Worm (Caenorhabditis elegans): ENCODE data around the gene C09B8.4.

The C09B8.4 gene

DNA sequence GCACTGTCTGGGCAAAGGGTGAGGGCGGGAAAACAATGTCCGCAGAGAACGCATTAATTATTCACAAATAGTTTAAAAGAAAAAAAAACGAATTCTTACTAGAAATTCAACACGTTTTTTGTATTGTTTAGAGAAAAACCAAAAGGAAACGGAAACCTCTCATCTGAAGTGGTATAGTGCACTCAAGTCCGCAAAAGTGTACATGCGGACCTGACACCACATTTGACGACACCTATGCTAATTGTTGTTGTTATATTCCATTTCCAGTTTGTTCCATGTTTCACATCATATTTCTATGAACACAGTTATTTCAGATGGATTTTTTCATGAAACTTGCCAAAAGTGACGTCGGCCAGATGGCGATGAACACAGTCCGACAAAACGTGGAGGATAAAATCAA, 33.0 kb upstream of the C09B8.4 start, which contains the start of gene C45B2.6 (continued):
- TF ChIP-seq mab-9 (GFP tag; IDR thresholded peaks at IDR 0.05), result no peak
- TF ChIP-seq nhr-20 (tag; optimal IDR thresholded peaks at IDR 0.05), result peak; percentile 23
- peak in 2 of 3 experiments; percentile 3 to 23 for TF ChIP-seq dpl-1 (GFP tag; optimal IDR thresholded peaks at IDR 0.05)
- TF ChIP-seq F16B12.6 (tag; optimal IDR thresholded peaks at IDR 0.05), result peak; percentile 85
- TF ChIP-seq nhr-84 (tag; optimal IDR thresholded peaks at IDR 0.05), result no peak
- TF ChIP-seq nhr-71 (tag; optimal IDR thresholded peaks at IDR 0.05), result peak; percentile 28
- TF ChIP-seq unc-130 (tag; optimal IDR thresholded peaks at IDR 0.05), result peak; percentile 2
- no peak for TF ChIP-seq unc-98 (GFP tag; IDR thresholded peaks at IDR 0.05)
- TF ChIP-seq C04F5.9 (tag; optimal IDR thresholded peaks at IDR 0.05), result no peak
- TF ChIP-seq ztf-4 (tag; optimal IDR thresholded peaks at IDR 0.05), result no peak
- TF ChIP-seq sptf-1 (tag; optimal IDR thresholded peaks at IDR 0.05), result no peak
- no peak for TF ChIP-seq pqm-1 (tag; optimal IDR thresholded peaks at IDR 0.05)
- no peak for TF ChIP-seq ama-1 (optimal IDR thresholded peaks at IDR 0.05)
- no peak for TF ChIP-seq ceh-90 (tag; optimal IDR thresholded peaks at IDR 0.05)
- TF ChIP-seq snu-23 (GFP tag; optimal IDR thresholded peaks at IDR 0.05), result peak; percentile 42
- TF ChIP-seq fkh-10 (GFP tag; optimal IDR thresholded peaks at IDR 0.05), result no peak
- no peak for TF ChIP-seq snpc-4 (tag; optimal IDR thresholded peaks at IDR 0.05)
- TF ChIP-seq vab-15 (tag; optimal IDR thresholded peaks at IDR 0.05), result peak; percentile 16
- TF ChIP-seq mdl-1 (tag; optimal IDR thresholded peaks at IDR 0.05), result no peak
- peak; percentile 7 for TF ChIP-seq rnt-1 (tag; optimal IDR thresholded peaks at IDR 0.05)
- TF ChIP-seq lin-39 (tag; optimal IDR thresholded peaks at IDR 0.05), result no peak
- TF ChIP-seq nhr-11 (tag; optimal IDR thresholded peaks at IDR 0.05), result no peak
- no peak for TF ChIP-seq nhr-47 (tag; optimal IDR thresholded peaks at IDR 0.05)
- no peak for TF ChIP-seq lir-3 (tag; optimal IDR thresholded peaks at IDR 0.05; ENCODE audit: poor library complexity)
- TF ChIP-seq hlh-4 (tag; optimal IDR thresholded peaks at IDR 0.05), result no peak
- TF ChIP-seq egl-13 (tag; optimal IDR thresholded peaks at IDR 0.05), result no peak
- TF ChIP-seq tbx-2 (tag; optimal IDR thresholded peaks at IDR 0.05), result no peak
- no peak for TF ChIP-seq nhr-90 (tag; optimal IDR thresholded peaks at IDR 0.05; ENCODE audit: poor library complexity)
- no peak for TF ChIP-seq zag-1 (tag; optimal IDR thresholded peaks at IDR 0.05)
- no peak for TF ChIP-seq unc-62 (GFP tag; optimal IDR thresholded peaks at IDR 0.05)
- TF ChIP-seq ets-5 (GFP tag; IDR thresholded peaks at IDR 0.05), result no peak
- TF ChIP-seq mef-2 (tag; optimal IDR thresholded peaks at IDR 0.05), result no peak
- TF ChIP-seq lin-15B (tag; optimal IDR thresholded peaks at IDR 0.05), result no peak
- TF ChIP-seq egl-27 (tag; optimal IDR thresholded peaks at IDR 0.05), result no peak
- TF ChIP-seq aha-1 (tag; optimal IDR thresholded peaks at IDR 0.05), result no peak
- TF ChIP-seq lsy-2 (tag; optimal IDR thresholded peaks at IDR 0.05), result peak in 1 of 2 experiments; percentile 35
- peak; percentile 46 for TF ChIP-seq lin-14 (GFP tag; optimal IDR thresholded peaks at IDR 0.05)
- TF ChIP-seq sox-4 (tag; optimal IDR thresholded peaks at IDR 0.05), result no peak
- no peak for TF ChIP-seq hpl-2 (GFP tag; optimal IDR thresholded peaks at IDR 0.05)
- peak; percentile 20 for TF ChIP-seq dsc-1 (tag; optimal IDR thresholded peaks at IDR 0.05)
- TF ChIP-seq sup-37 (GFP tag; optimal IDR thresholded peaks at IDR 0.05), result no peak
- no peak for TF ChIP-seq pax-3 (tag; optimal IDR thresholded peaks at IDR 0.05)
- TF ChIP-seq swsn-7 (tag; optimal IDR thresholded peaks at IDR 0.05), result no peak
- TF ChIP-seq fos-1 (tag; optimal IDR thresholded peaks at IDR 0.05), result no peak
- TF ChIP-seq ztf-11 (tag; optimal IDR thresholded peaks at IDR 0.05), result no peak
- TF ChIP-seq ces-1 (GFP tag; optimal IDR thresholded peaks at IDR 0.05), result no peak
- TF ChIP-seq ceh-63 (GFP tag; optimal IDR thresholded peaks at IDR 0.05), result no peak
- no peak for TF ChIP-seq unc-86 (tag; optimal IDR thresholded peaks at IDR 0.05)
